Worm (Caenorhabditis elegans) whole organism, L4 larva: ENCODE data around the gene C25E10.10.

ENCODE experiments used
- F10B5.3 ChIP-seq: sonication (generic microtip); optimal IDR thresholded peaks from 2 replicates; lab custom pipeline; 2016; ENCODE audit warnings: mild to moderate bottlenecking, missing genetic modification characterization, missing compliant biosample characterization
- F26F4.8 ChIP-seq: fragments of 200-800 bp; sonication (Bioruptor generic); conservative IDR thresholded peaks from 2 replicates; pipeline ENCODE4 v1.3.6; 2022; ENCODE audit warnings: missing genetic modification characterization, missing compliant biosample characterization
- F37D6.2 ChIP-seq: sonication (generic microtip); optimal IDR thresholded peaks from 2 replicates; lab custom pipeline; 2016; ENCODE audit warnings: mild to moderate bottlenecking, missing genetic modification characterization, missing compliant biosample characterization
- F49E8.2 ChIP-seq: sonication (generic microtip); optimal IDR thresholded peaks from 2 replicates; lab custom pipeline; 2016; ENCODE audit warnings: missing compliant biosample characterization, mild to moderate bottlenecking, missing genetic modification characterization, borderline replicate concordance
- R02D3.7 ChIP-seq: fragments of 150-350 bp; sonication (generic microtip); optimal IDR thresholded peaks from 3 replicates; lab custom pipeline; 2014; ENCODE audit warnings: missing biosample characterization, missing genetic modification characterization
- T20F7.1 ChIP-seq: fragments of 200-800 bp; sonication (Bioruptor generic); optimal IDR thresholded peaks from 2 replicates; lab custom pipeline; 2018; ENCODE audit warnings: mild to moderate bottlenecking, missing genetic modification characterization, missing compliant biosample characterization
- T26A8.4 ChIP-seq: fragments of 200-800 bp; sonication (Bioruptor generic); IDR thresholded peaks from 2 replicates; pipeline ENCODE4 v1.3.6; 2022; ENCODE audit warnings: missing genetic modification characterization, missing compliant biosample characterization
- Y48G9A.11 ChIP-seq: fragments of 200-800 bp; sonication (Bioruptor generic); IDR thresholded peaks from 2 replicates; pipeline ENCODE4 v1.3.6; 2022; ENCODE audit warnings: missing genetic modification reagents, missing genetic modification characterization, missing compliant biosample characterization
- aha-1 ChIP-seq: fragments of 150-350 bp; peaks from one replicate; lab custom pipeline; 2014; ENCODE audit warnings: missing biosample characterization, missing genetic modification characterization
- ama-1 ChIP-seq: fragments of 150-350 bp; optimal IDR thresholded peaks from 2 replicates; lab custom pipeline; 2014; ENCODE audit warnings: inconsistent platforms, mixed read lengths
- attf-4 ChIP-seq: sonication (generic microtip); optimal IDR thresholded peaks from 3 replicates; lab custom pipeline; 2017; ENCODE audit warnings: missing biosample characterization, missing genetic modification characterization
- ceh-20 ChIP-seq: fragments of 200-800 bp; sonication (Bioruptor generic); IDR thresholded peaks from 2 replicates; pipeline ENCODE4 v1.3.6; 2022; ENCODE audit warnings: missing genetic modification reagents, missing genetic modification characterization, missing compliant biosample characterization
- ceh-62 ChIP-seq: sonication (generic microtip); optimal IDR thresholded peaks from 2 replicates; lab custom pipeline; 2017; ENCODE audit warnings: missing biosample characterization, missing genetic modification characterization
- ces-1 ChIP-seq: fragments of 150-350 bp; sonication (generic microtip); optimal IDR thresholded peaks from 4 replicates; lab custom pipeline; 2014; ENCODE audit warnings: missing biosample characterization, missing genetic modification reagents, missing genetic modification characterization
- cey-2 ChIP-seq: sonication (generic microtip); optimal IDR thresholded peaks from 3 replicates; lab custom pipeline; 2017; ENCODE audit warnings: missing genetic modification characterization, mild to moderate bottlenecking, missing compliant biosample characterization, antibody characterized with exemption, borderline replicate concordance; ENCODE audit not compliant: insufficient read depth
- daf-16 ChIP-seq, 3 experiments: sonication (generic microtip); optimal IDR thresholded peaks; 2 replicates each; lab custom pipeline; 2016 to 2017; ENCODE audit warnings: missing genetic modification characterization in 3 of 3, missing genetic modification reagents in 3 of 3, mild to moderate bottlenecking in 2 of 3, missing compliant biosample characterization in 2 of 3, missing biosample characterization in 1 of 3, moderate library complexity in 1 of 3
- daf-19 ChIP-seq: fragments of 200-800 bp; sonication (Bioruptor generic); conservative IDR thresholded peaks from 2 replicates; pipeline ENCODE4 v1.3.6; 2022; ENCODE audit warnings: missing genetic modification characterization, missing compliant biosample characterization
- daf-8 ChIP-seq: fragments of 200-800 bp; sonication (Bioruptor generic); IDR thresholded peaks from 2 replicates; pipeline ENCODE4 v1.3.6; 2022; ENCODE audit warnings: missing genetic modification characterization, missing compliant biosample characterization
- dmd-6 ChIP-seq: fragments of 200-800 bp; sonication (Bioruptor generic); IDR thresholded peaks from 2 replicates; pipeline ENCODE4 v1.3.6; 2022; ENCODE audit warnings: missing genetic modification reagents, missing genetic modification characterization, missing compliant biosample characterization
- egl-27 ChIP-seq: sonication (generic microtip); optimal IDR thresholded peaks from 3 replicates; lab custom pipeline; 2017; ENCODE audit warnings: missing biosample characterization, missing genetic modification reagents, missing genetic modification characterization
- fos-1 ChIP-seq: fragments of 150-350 bp; optimal IDR thresholded peaks from 2 replicates; lab custom pipeline; 2014; ENCODE audit warnings: missing biosample characterization, missing genetic modification characterization
- hlh-30 ChIP-seq: sonication (generic microtip); optimal IDR thresholded peaks from 2 replicates; lab custom pipeline; 2017; ENCODE audit warnings: antibody characterized with exemption, mild to moderate bottlenecking, missing genetic modification characterization, missing compliant biosample characterization; ENCODE audit not compliant: insufficient read depth
- lin-1 ChIP-seq: fragments of 200-800 bp; sonication (Bioruptor generic); IDR thresholded peaks from 2 replicates; pipeline ENCODE4 v1.3.6; 2022; ENCODE audit warnings: missing genetic modification reagents, missing genetic modification characterization, missing compliant biosample characterization
- lin-29 ChIP-seq: fragments of 200-800 bp; sonication (Bioruptor generic); IDR thresholded peaks from 2 replicates; pipeline ENCODE4 v1.3.6; 2022; ENCODE audit warnings: missing genetic modification reagents, missing genetic modification characterization, missing compliant biosample characterization
- lin-38 ChIP-seq: fragments of 200-800 bp; sonication (Bioruptor generic); IDR thresholded peaks from 2 replicates; pipeline ENCODE4 v1.3.6; 2022; ENCODE audit warnings: missing genetic modification reagents, missing genetic modification characterization, missing compliant biosample characterization
- lir-3 ChIP-seq: sonication (generic microtip); optimal IDR thresholded peaks from 2 replicates; lab custom pipeline; 2016; ENCODE audit warnings: mild to moderate bottlenecking, missing genetic modification characterization, missing compliant biosample characterization
- mdl-1 ChIP-seq, 2 experiments: fragments of 150-350 bp in 1 of 2; sonication (generic microtip) in 1 of 2; optimal IDR thresholded peaks; 2 replicates each; lab custom pipeline; 2014 to 2017; ENCODE audit warnings: missing biosample characterization in 2 of 2, missing genetic modification characterization in 2 of 2
- mdt-29 ChIP-seq: fragments of 200-800 bp; sonication (Bioruptor generic); IDR thresholded peaks from 2 replicates; pipeline ENCODE4 v1.3.6; 2022; ENCODE audit warnings: missing genetic modification reagents, missing genetic modification characterization, missing compliant biosample characterization
- mep-1 ChIP-seq: fragments of 150-350 bp; sonication (generic microtip); optimal IDR thresholded peaks from 3 replicates; lab custom pipeline; 2014; ENCODE audit warnings: missing biosample characterization, missing genetic modification characterization
- nhr-10 ChIP-seq: fragments of 150-350 bp; optimal IDR thresholded peaks from 2 replicates; lab custom pipeline; 2014; ENCODE audit warnings: missing biosample characterization, missing genetic modification characterization
- nhr-102 ChIP-seq: sonication (generic microtip); optimal IDR thresholded peaks from 2 replicates; lab custom pipeline; 2016; ENCODE audit warnings: mild to moderate bottlenecking, missing genetic modification characterization, moderate library complexity, missing compliant biosample characterization
- nhr-11 ChIP-seq: fragments of 150-350 bp; optimal IDR thresholded peaks from 2 replicates; lab custom pipeline; 2014; ENCODE audit warnings: missing biosample characterization, missing genetic modification characterization
- nhr-111 ChIP-seq: fragments of 200-800 bp; sonication (Bioruptor generic); optimal IDR thresholded peaks from 2 replicates; lab custom pipeline; 2018; ENCODE audit warnings: mild to moderate bottlenecking, missing genetic modification characterization, missing compliant biosample characterization
- nhr-25 ChIP-seq: sonication (generic microtip); optimal IDR thresholded peaks from 2 replicates; lab custom pipeline; 2017; ENCODE audit warnings: missing genetic modification characterization, mild to moderate bottlenecking, missing compliant biosample characterization, antibody characterized with exemption, moderate library complexity, borderline replicate concordance; ENCODE audit not compliant: insufficient read depth
- nhr-28 ChIP-seq: fragments of 150-350 bp; optimal IDR thresholded peaks from 2 replicates; lab custom pipeline; 2014; ENCODE audit warnings: missing biosample characterization, missing genetic modification characterization
- nhr-77 ChIP-seq: fragments of 150-350 bp; optimal IDR thresholded peaks from 2 replicates; lab custom pipeline; 2014; ENCODE audit warnings: missing biosample characterization, missing genetic modification characterization
- php-3 ChIP-seq: fragments of 200-800 bp; sonication (Bioruptor generic); IDR thresholded peaks from 2 replicates; pipeline ENCODE4 v1.3.6; 2022; ENCODE audit warnings: missing genetic modification reagents, missing genetic modification characterization, missing compliant biosample characterization
- sdz-12 ChIP-seq: fragments of 200-800 bp; sonication (Bioruptor generic); optimal IDR thresholded peaks from 2 replicates; lab custom pipeline; 2018; ENCODE audit warnings: mild to moderate bottlenecking, missing genetic modification characterization, missing compliant biosample characterization
- set-16 ChIP-seq: fragments of 200-800 bp; sonication (Bioruptor generic); IDR thresholded peaks from 2 replicates; pipeline ENCODE4 v1.3.6; 2022; ENCODE audit warnings: missing genetic modification reagents, missing genetic modification characterization, missing compliant biosample characterization
- snpc-4 ChIP-seq: fragments of 150-350 bp; optimal IDR thresholded peaks from 2 replicates; lab custom pipeline; 2014; ENCODE audit warnings: missing biosample characterization, missing genetic modification characterization
- unc-39 ChIP-seq: sonication (generic microtip); optimal IDR thresholded peaks from 2 replicates; lab custom pipeline; 2017; ENCODE audit warnings: missing biosample characterization, missing genetic modification characterization
- zfp-3 ChIP-seq: fragments of 200-800 bp; sonication (Bioruptor generic); conservative IDR thresholded peaks from 2 replicates; pipeline ENCODE4 v1.3.6; 2022; ENCODE audit warnings: missing genetic modification reagents, missing genetic modification characterization, missing compliant biosample characterization
- zip-2 ChIP-seq: fragments of 150-350 bp; optimal IDR thresholded peaks from 2 replicates; lab custom pipeline; 2014; ENCODE audit warnings: missing biosample characterization, missing genetic modification characterization

The C25E10.10 gene

ce11 chrV:9056253-9056652, at the start of gene C25E10.10:
Gene C25E10.10 (minus strand): TSS chrV:9056353.
- no peak for TF ChIP-seq nhr-11 (tag; lab: Kevin White, UChicago)
- TF ChIP-seq, all 104 proteins: peak for 0

ce11 chrV:9101062-9101461, 44.9 kb upstream of the C25E10.10 start, which contains the start of gene frpr-6:
Gene frpr-6 (minus strand): TSS chrV:9101162.
- TF ChIP-seq mdt-29 (GFP tag; lab: Robert Waterston, UW) (no peak), zip-2 (tag; lab: Kevin White, UChicago) (no peak), nhr-11 (tag; lab: Kevin White, UChicago) (no peak), fos-1 (no peak), daf-19 (no peak)

DNA sequence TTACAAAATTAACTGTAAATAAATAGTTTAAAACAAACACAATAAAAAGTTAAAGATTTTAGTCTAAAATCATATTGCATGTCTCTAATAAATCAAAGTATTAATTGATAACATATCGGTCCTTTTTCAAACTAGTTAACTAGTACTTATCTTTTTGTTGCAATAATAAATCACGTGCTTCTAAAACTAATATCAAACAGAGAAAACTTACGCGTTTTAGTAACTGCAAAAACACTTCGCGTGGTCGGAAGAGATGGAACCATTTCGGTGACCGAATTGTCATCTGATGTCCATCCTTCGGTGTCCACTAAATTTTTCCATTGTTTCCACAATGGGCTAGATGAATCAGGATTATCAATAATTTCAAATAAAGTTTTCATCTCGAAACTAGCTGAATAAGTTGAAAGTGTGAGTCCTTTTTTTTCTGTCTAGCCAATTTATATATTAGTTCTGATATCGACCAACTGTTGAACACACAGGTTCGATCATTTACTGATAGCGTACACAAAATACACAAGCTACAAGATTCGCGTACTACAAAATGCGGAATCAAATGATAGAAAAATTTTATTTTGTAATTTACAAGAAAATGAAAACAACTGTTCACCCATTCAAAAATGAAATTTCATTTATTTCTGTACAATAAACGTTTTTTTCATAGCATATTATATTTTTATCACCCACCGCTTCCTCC, 42.3 kb upstream of the C25E10.10 start, which contains the start of gene F21C10.9:
TSS of gene F21C10.9 (minus strand) at position 417 of the 694 bp plus-strand sequence.
- peak; percentile 51 for TF ChIP-seq hlh-30
- peak; percentile 12; the same call in 1 of the 2 replicates for TF ChIP-seq dmd-6 (GFP tag; lab: Robert Waterston, UW)
- TF ChIP-seq nhr-10 (tag; lab: Kevin White, UChicago): no peak
- no peak for TF ChIP-seq lin-29 (GFP tag; lab: Robert Waterston, UW)
- peak; percentile 94 for TF ChIP-seq nhr-28 (tag; lab: Kevin White, UChicago)
- TF ChIP-seq, all 104 proteins: peak for 3

- no peak for TF ChIP-seq mdl-1 (tag; optimal IDR thresholded peaks at IDR 0.05; lab: Kevin White, UChicago)
- no peak for TF ChIP-seq nhr-102
- no peak for TF ChIP-seq nhr-111 (GFP tag; lab: Kevin White, UChicago)
- TF ChIP-seq egl-27 (tag; lab: Kevin White, UChicago): no peak
- no peak for TF ChIP-seq nhr-77 (tag; lab: Kevin White, UChicago)
- no peak for TF ChIP-seq Y48G9A.11
- no peak for TF ChIP-seq ceh-20 (GFP tag; lab: Robert Waterston, UW)
- TF ChIP-seq lin-1 (GFP tag; lab: Robert Waterston, UW): no peak
- no peak for TF ChIP-seq attf-4 (tag; lab: Kevin White, UChicago)
- no peak for TF ChIP-seq daf-8
- TF ChIP-seq snpc-4 (tag; lab: Kevin White, UChicago): no peak
- TF ChIP-seq daf-16 (GFP tag; optimal IDR thresholded peaks at IDR 0.05; lab: Kevin White, UChicago): no peak
- no peak for TF ChIP-seq daf-16 (tag; optimal IDR thresholded peaks at IDR 0.05; lab: Kevin White, UChicago)
- TF ChIP-seq php-3 (GFP tag; lab: Robert Waterston, UW): peak; percentile 17; the same call in 1 of the 2 replicates
- peak; percentile 39; the same call in 1 of the 2 replicates for TF ChIP-seq lin-38 (GFP tag; lab: Robert Waterston, UW)
- no peak for TF ChIP-seq lir-3
- no peak for TF ChIP-seq ceh-62 (tag; lab: Kevin White, UChicago)
- TF ChIP-seq F26F4.8 (GFP tag; lab: Robert Waterston, UW): no peak
- TF ChIP-seq zfp-3 (GFP tag; lab: Robert Waterston, UW): peak; percentile 63; the same call in 1 of the 2 replicates
- peak; percentile 18; the same call in 1 of the 2 replicates for TF ChIP-seq T26A8.4 (GFP tag; lab: Robert Waterston, UW)
- no peak for TF ChIP-seq zip-2 (tag; lab: Kevin White, UChicago)
- TF ChIP-seq F37D6.2: no peak
- no peak for TF ChIP-seq unc-39 (tag; lab: Kevin White, UChicago)
- no peak for TF ChIP-seq nhr-25 (tag; lab: Kevin White, UChicago)
- no peak for TF ChIP-seq F49E8.2
- TF ChIP-seq ces-1 (GFP tag; lab: Kevin White, UChicago): no peak
- peak; percentile 24 for TF ChIP-seq aha-1 (tag; lab: Kevin White, UChicago)
- no peak for TF ChIP-seq R02D3.7 (tag; lab: Kevin White, UChicago)
- TF ChIP-seq mep-1 (tag; lab: Kevin White, UChicago): peak; percentile 0
- TF ChIP-seq ama-1: peak; percentile 17
- TF ChIP-seq F10B5.3 (tag; lab: Kevin White, UChicago): no peak
- TF ChIP-seq cey-2 (tag; lab: Kevin White, UChicago): no peak
- no peak for TF ChIP-seq T20F7.1
- TF ChIP-seq set-16 (GFP tag; lab: Robert Waterston, UW): no peak
- TF ChIP-seq sdz-12 (GFP tag; lab: Kevin White, UChicago): no peak
These were observed 41.1 kb upstream of the C25E10.10 start for ce11 chrV:9097213-9097612.
